Fruit fly (Drosophila melanogaster): ENCODE results near the gene CG14868.

The CG14868 gene

DNA sequence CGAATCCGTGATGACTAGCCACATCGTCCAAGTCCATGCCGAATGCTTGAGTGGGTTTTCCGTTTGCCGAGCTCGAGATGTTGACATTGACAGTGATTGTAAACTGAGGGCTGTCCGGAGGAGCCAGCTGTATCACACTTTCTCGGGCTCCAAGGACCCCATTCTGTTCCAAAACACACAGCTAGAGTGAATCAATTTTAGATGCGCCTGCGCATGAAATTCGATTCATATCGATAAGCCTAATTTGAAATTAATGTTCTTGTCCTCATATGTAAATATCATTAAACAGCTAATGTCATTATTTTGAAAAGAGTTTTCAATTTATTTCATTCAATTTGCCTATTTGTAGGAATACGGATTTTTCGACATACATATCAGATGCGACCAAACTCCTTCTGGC lies at the start of gene CG14868:
Gene CG14868, minus strand, starts transcription at position 204 of the 400 bp plus-strand sequence.
- TF ChIP-seq CG8478 (optimal IDR thresholded peaks at IDR 0.05) (no peak), CTCF (optimal IDR thresholded peaks at IDR 0.05) (no peak)

dm6 chr3R:15418824-15419530 lies 49.2 kb upstream of the CG14868 start:
- TF ChIP-seq CTCF (optimal IDR thresholded peaks at IDR 0.05) (no peak), CG8478 (optimal IDR thresholded peaks at IDR 0.05) (no peak)

- TF ChIP-seq CTCF (optimal IDR thresholded peaks at IDR 0.05) (no peak), CG8478 (optimal IDR thresholded peaks at IDR 0.05) (no peak)
Observed at dm6 chr3R:15417761-15418754, 48.3 kb upstream of the CG14868 start.

DNA sequence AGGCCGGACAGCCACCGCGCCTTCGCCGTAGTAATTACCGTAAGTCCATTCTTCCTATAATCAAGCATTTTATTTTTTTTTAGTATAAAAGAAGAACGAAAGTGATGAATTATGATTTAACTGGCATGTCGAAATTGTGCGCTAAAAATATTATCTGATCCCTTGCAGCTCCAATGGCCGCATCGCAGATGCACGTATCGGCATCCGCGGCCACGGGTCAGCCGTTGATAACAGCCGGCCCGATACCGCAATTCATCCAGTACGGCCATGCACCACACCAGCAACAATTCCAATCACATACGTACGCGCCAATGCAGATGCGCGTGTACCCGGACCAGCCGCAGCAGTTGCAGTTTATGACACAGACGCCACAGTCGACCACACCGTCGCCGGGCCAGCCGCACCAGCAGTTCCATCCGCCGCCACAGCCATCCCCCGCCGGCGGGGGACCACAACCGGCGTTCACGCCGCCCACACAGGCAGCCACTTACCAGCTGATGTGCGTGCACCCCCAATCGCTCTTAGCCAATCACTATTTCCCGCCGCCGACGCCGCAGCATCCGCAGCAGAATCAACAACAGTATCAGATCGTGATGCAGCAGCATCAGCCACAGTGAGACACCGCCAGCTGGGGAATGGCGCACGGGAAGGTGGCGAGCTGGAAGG lies 45.3 kb upstream of the CG14868 start:
- TF ChIP-seq CG8478 (optimal IDR thresholded peaks at IDR 0.05) = no peak
- no peak for TF ChIP-seq CTCF (optimal IDR thresholded peaks at IDR 0.05)

- TF ChIP-seq CG8478 (optimal IDR thresholded peaks at IDR 0.05) (no peak), CTCF (optimal IDR thresholded peaks at IDR 0.05) (no peak)
Observed at dm6 chr3R:15410689-15411587, 41.2 kb upstream of the CG14868 start.

DNA sequence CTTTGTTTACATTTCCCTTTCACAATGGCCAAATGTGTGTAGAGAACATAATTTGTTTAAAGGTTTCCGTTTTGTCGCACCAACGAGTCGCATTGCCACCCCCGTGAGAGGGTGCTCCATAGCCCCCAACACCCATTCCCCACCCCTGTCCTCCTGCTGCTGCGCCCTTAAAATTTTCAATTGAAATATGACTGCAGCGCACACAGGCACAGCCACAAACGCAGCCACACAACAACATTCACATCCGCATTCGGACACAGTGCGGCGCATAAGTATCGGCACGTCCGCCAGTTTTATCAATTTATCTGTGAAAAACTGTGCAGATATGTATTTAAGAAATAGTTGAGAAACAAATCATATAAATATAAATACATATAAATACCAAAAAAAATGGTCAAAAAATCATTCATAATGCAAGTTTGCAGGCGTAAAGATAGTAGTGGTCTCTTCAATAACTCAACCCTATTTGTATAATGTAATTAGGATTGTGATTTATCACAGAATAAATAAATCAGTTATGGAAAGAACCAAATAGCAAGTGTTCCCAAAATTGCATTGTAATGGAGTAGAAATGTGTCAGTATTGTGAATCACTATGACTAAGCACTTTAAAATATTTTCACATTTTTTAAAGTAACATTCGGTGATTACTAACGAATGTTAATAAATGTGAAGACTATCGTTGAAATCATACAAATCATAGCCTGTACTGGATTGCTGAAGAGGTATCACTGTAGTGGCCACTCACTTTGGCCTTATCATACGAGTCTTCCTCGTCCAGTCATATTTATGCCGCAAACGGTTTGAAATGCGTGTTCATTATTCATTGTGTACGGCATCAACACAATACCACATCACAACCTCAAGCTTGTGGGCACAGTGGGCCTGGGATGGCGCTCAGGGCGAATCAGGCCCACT lies 40.3 kb upstream of the CG14868 start:
- no peak for TF ChIP-seq CTCF (optimal IDR thresholded peaks at IDR 0.05)
- TF ChIP-seq CG8478 (optimal IDR thresholded peaks at IDR 0.05) = no peak

DNA sequence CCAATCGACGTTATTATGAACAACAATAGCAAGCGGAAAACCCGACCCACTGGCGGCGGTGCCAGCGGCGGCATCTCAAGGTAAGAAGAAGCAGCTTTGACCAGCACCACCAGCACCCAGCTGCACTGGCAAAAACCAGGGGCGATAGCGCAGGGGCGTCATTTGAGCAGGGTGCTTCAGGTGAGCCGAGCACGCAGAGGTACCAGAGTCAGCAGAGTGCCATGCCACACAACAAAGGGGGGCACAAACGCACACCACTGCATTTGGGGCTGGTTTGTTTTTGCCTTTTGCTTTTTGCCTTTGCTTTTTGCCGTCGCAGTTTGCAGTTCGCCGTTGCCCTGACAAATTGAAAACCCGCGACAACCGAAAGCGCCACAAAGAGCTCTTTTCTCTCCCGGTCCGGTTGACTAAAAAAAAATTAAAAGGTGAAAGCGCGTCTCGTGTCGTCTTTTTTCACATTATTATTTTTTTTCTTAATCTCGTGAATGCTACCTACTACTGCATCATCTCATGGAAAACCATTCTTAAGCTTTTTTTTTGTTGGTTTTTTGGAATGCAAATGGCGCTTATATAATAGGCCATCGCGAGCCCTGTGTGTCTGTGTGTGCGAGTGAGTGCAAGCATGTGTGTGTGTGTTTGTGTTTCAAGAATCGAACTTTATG lies 39.5 kb upstream of the CG14868 start:
- TF ChIP-seq CTCF (optimal IDR thresholded peaks at IDR 0.05) (no peak), CG8478 (optimal IDR thresholded peaks at IDR 0.05) (no peak)

dm6 chr3R:15408131-15408731 lies 38.5 kb upstream of the CG14868 start, which contains the start of gene Atx2:
Gene Atx2, plus strand, starts transcription at chr3R:15408423.
- TF ChIP-seq CTCF (optimal IDR thresholded peaks at IDR 0.05) = peak; percentile 36 to 41
- TF ChIP-seq CG8478 (optimal IDR thresholded peaks at IDR 0.05) = no peak

DNA sequence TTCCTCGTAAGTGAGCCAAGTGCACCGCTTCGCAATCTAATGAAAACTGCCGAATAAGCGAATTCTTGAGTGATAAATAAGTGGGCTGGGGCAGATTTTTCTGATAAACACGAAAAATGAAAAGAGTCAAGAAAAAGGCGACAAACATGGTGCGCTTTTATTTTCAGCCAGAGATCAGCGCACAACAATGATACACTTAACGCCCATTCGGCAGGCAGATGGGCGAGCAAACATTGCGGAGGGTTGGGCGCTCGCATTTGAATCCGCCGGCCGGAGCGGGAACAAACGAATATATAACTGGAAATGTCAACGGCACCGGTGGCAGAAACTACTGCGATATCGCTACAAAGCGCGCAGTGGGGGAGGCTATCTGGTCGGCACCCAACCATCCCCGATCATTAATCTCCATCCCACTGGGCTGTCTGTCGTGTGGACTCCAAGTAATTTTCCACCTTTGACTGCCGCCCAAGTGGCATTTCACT lies 37.3 kb upstream of the CG14868 start, which contains the start of gene CG6125:
Gene CG6125, minus strand, starts transcription at position 51 of the 482 bp plus-strand sequence.
- TF ChIP-seq CTCF (optimal IDR thresholded peaks at IDR 0.05) (no peak), CG8478 (optimal IDR thresholded peaks at IDR 0.05) (no peak)

dm6 chr3R:15406393-15406792 lies 36.6 kb upstream of the CG14868 start:
- TF ChIP-seq CG8478 (optimal IDR thresholded peaks at IDR 0.05) (no peak), CTCF (optimal IDR thresholded peaks at IDR 0.05) (no peak)

DNA sequence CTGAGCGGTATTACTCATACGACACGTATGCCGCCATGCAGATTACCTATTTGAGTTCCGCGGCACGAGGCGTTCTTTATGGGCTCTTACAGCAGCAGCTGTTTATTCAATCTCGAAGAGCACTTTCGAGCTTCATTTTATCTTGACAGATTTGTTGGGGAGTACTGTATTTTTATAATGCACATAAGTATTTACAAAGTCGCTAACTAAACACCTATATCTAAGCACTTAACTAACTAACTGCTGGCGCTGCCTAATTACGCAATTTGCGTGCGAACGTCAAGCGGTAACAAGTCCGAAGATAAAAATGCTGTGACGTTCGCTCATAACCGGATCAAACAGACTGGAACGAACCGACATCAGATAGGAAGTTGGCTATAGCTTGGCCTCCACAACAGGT lies 32.9 kb upstream of the CG14868 start:
- no peak for TF ChIP-seq CTCF (optimal IDR thresholded peaks at IDR 0.05)
- no peak for TF ChIP-seq CG8478 (optimal IDR thresholded peaks at IDR 0.05)

DNA sequence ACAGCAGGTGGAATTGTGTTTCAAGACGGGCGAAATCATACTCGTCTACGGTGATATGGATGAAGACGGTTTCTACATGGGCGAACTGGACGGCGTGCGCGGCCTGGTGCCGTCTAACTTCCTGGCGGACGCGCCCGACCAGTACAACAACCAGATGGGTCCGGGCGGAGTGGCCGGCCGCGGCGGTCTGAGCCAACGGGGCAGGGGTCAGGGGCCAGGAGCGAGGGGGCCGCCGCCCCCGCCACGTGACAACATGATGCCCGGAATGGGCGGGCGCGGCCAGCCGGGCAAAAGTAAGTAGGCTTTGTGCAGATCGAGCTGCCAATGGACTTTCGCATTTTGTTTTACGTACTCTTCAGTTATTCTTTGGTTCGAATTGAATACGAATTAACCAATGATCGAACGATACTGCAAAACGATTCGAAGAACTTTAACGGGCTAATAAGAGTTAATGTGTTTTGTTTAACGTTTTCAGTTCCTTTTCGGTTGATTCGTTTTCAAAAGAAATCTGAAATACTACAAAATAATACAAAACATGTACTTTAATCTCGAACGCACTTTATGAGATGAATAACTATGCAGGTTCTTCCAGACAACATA lies 23.6 kb upstream of the CG14868 start:
- no peak for TF ChIP-seq CTCF (optimal IDR thresholded peaks at IDR 0.05)
- TF ChIP-seq CG8478 (optimal IDR thresholded peaks at IDR 0.05) = no peak

Data from S2 (cell line).